Worm (Caenorhabditis elegans) whole organism, L4 larva: ENCODE measurements around the gene F28H7.7.

Source experiments
- F37D6.2 ChIP-seq: sonication (generic microtip); optimal IDR thresholded peaks from 2 replicates; lab custom pipeline; 2016; ENCODE audit warnings: mild to moderate bottlenecking, missing genetic modification characterization, missing compliant biosample characterization
- F44E2.7 ChIP-seq: fragments of 200-800 bp; sonication (Bioruptor generic); IDR thresholded peaks from 2 replicates; pipeline ENCODE4 v2.1.2; 2022; ENCODE audit warnings: missing genetic modification characterization, missing compliant biosample characterization
- R02D3.7 ChIP-seq: fragments of 150-350 bp; sonication (generic microtip); optimal IDR thresholded peaks from 3 replicates; lab custom pipeline; 2014; ENCODE audit warnings: missing biosample characterization, missing genetic modification characterization
- T26A8.4 ChIP-seq: fragments of 200-800 bp; sonication (Bioruptor generic); IDR thresholded peaks from 2 replicates; pipeline ENCODE4 v1.3.6; 2022; ENCODE audit warnings: missing genetic modification characterization, missing compliant biosample characterization
- Y5F2A.4 ChIP-seq: fragments of 200-800 bp; sonication (Bioruptor generic); optimal IDR thresholded peaks from 2 replicates; lab custom pipeline; 2018; ENCODE audit warnings: mild to moderate bottlenecking, missing genetic modification characterization, missing compliant biosample characterization
- Y75B8A.6 ChIP-seq: fragments of 200-800 bp; sonication (Bioruptor generic); IDR thresholded peaks from 2 replicates; pipeline ENCODE4 v1.3.6; 2022; ENCODE audit warnings: missing genetic modification reagents, missing genetic modification characterization, missing compliant biosample characterization
- aha-1 ChIP-seq: fragments of 150-350 bp; peaks from one replicate; lab custom pipeline; 2014; ENCODE audit warnings: missing biosample characterization, missing genetic modification characterization
- aly-2 ChIP-seq: sonication (generic microtip); optimal IDR thresholded peaks from 2 replicates; lab custom pipeline; 2018; ENCODE audit warnings: missing biosample characterization, missing genetic modification characterization
- arid-1 ChIP-seq: fragments of 200-800 bp; sonication (Bioruptor generic); conservative IDR thresholded peaks from 2 replicates; pipeline ENCODE4 v1.3.6; 2022; ENCODE audit warnings: missing genetic modification reagents, missing genetic modification characterization, missing compliant biosample characterization
- ceh-20 ChIP-seq: fragments of 200-800 bp; sonication (Bioruptor generic); IDR thresholded peaks from 2 replicates; pipeline ENCODE4 v1.3.6; 2022; ENCODE audit warnings: missing genetic modification reagents, missing genetic modification characterization, missing compliant biosample characterization
- ceh-28 ChIP-seq: fragments of 150-350 bp; optimal IDR thresholded peaks from 2 replicates; lab custom pipeline; 2014; ENCODE audit warnings: missing biosample characterization, missing genetic modification reagents, missing genetic modification characterization
- ceh-44 ChIP-seq: fragments of 200-800 bp; sonication (Bioruptor generic); IDR thresholded peaks from 2 replicates; pipeline ENCODE4 v1.3.6; 2022; ENCODE audit warnings: missing genetic modification reagents, missing genetic modification characterization, missing compliant biosample characterization
- ceh-62 ChIP-seq: sonication (generic microtip); optimal IDR thresholded peaks from 2 replicates; lab custom pipeline; 2017; ENCODE audit warnings: missing biosample characterization, missing genetic modification characterization
- ceh-82 ChIP-seq: sonication (generic microtip); optimal IDR thresholded peaks from 2 replicates; lab custom pipeline; 2017; ENCODE audit warnings: missing biosample characterization, missing genetic modification characterization
- daf-16 ChIP-seq, 3 experiments: sonication (generic microtip); optimal IDR thresholded peaks; 2 replicates each; lab custom pipeline; 2016 to 2017; ENCODE audit warnings: missing genetic modification characterization in 3 of 3, missing genetic modification reagents in 3 of 3, mild to moderate bottlenecking in 2 of 3, missing compliant biosample characterization in 2 of 3, missing biosample characterization in 1 of 3, moderate library complexity in 1 of 3
- dmd-8 ChIP-seq: fragments of 200-800 bp; sonication (Bioruptor generic); IDR thresholded peaks from 2 replicates; pipeline ENCODE4 v1.3.6; 2022; ENCODE audit warnings: missing genetic modification characterization, missing compliant biosample characterization
- dmd-9 ChIP-seq: fragments of 200-800 bp; sonication (Bioruptor generic); IDR thresholded peaks from 2 replicates; pipeline ENCODE4 v1.3.6; 2022; ENCODE audit warnings: missing genetic modification reagents, missing genetic modification characterization, missing compliant biosample characterization
- dpl-1 ChIP-seq: fragments of 150-350 bp; optimal IDR thresholded peaks from 2 replicates; lab custom pipeline; 2014; ENCODE audit warnings: missing biosample characterization, missing genetic modification reagents, missing genetic modification characterization
- duxl-1 ChIP-seq: sonication (generic microtip); optimal IDR thresholded peaks from 2 replicates; lab custom pipeline; 2016; ENCODE audit warnings: mild to moderate bottlenecking, missing genetic modification characterization, moderate library complexity, missing compliant biosample characterization; ENCODE audit not compliant: poor library complexity
- dve-1 ChIP-seq: sonication (generic microtip); optimal IDR thresholded peaks from 2 replicates; lab custom pipeline; 2017; ENCODE audit warnings: antibody characterized with exemption, mild to moderate bottlenecking, missing genetic modification characterization, missing compliant biosample characterization; ENCODE audit not compliant: insufficient read depth
- egl-27 ChIP-seq: sonication (generic microtip); optimal IDR thresholded peaks from 3 replicates; lab custom pipeline; 2017; ENCODE audit warnings: missing biosample characterization, missing genetic modification reagents, missing genetic modification characterization
- gei-8 ChIP-seq: fragments of 200-800 bp; sonication (Bioruptor generic); optimal IDR thresholded peaks from 2 replicates; lab custom pipeline; 2018; ENCODE audit warnings: mild to moderate bottlenecking, missing genetic modification characterization, missing compliant biosample characterization
- hlh-30 ChIP-seq: sonication (generic microtip); optimal IDR thresholded peaks from 2 replicates; lab custom pipeline; 2017; ENCODE audit warnings: antibody characterized with exemption, mild to moderate bottlenecking, missing genetic modification characterization, missing compliant biosample characterization; ENCODE audit not compliant: insufficient read depth
- lim-7 ChIP-seq: fragments of 200-800 bp; sonication (Bioruptor generic); IDR thresholded peaks from 2 replicates; pipeline ENCODE4 v1.3.6; 2022; ENCODE audit warnings: missing genetic modification characterization, missing compliant biosample characterization
- lin-13 ChIP-seq: fragments of 150-350 bp; optimal IDR thresholded peaks from 2 replicates; lab custom pipeline; 2014; ENCODE audit warnings: missing biosample characterization, missing genetic modification reagents, missing genetic modification characterization
- lin-38 ChIP-seq: fragments of 200-800 bp; sonication (Bioruptor generic); IDR thresholded peaks from 2 replicates; pipeline ENCODE4 v1.3.6; 2022; ENCODE audit warnings: missing genetic modification reagents, missing genetic modification characterization, missing compliant biosample characterization
- madf-5 ChIP-seq, 2 experiments: fragments of 200-800 bp; sonication (Bioruptor generic); IDR thresholded peaks; 2 replicates each; pipeline ENCODE4 v1.3.6; 2022; ENCODE audit warnings: missing compliant biosample characterization in 2 of 2, missing genetic modification characterization in 2 of 2
- mxl-2 ChIP-seq: fragments of 200-800 bp; sonication (Bioruptor generic); conservative IDR thresholded peaks from 2 replicates; pipeline ENCODE4 v1.3.6; 2022; ENCODE audit warnings: missing genetic modification reagents, missing genetic modification characterization, missing compliant biosample characterization
- mxl-3 ChIP-seq: fragments of 200-800 bp; sonication (Bioruptor generic); optimal IDR thresholded peaks from 2 replicates; lab custom pipeline; 2018; ENCODE audit warnings: mild to moderate bottlenecking, missing genetic modification characterization, missing compliant biosample characterization
- nhr-111 ChIP-seq: fragments of 200-800 bp; sonication (Bioruptor generic); optimal IDR thresholded peaks from 2 replicates; lab custom pipeline; 2018; ENCODE audit warnings: mild to moderate bottlenecking, missing genetic modification characterization, missing compliant biosample characterization
- nhr-237 ChIP-seq: sonication (generic microtip); optimal IDR thresholded peaks from 2 replicates; lab custom pipeline; 2017; ENCODE audit warnings: missing biosample characterization, missing genetic modification characterization
- nhr-25 ChIP-seq: sonication (generic microtip); optimal IDR thresholded peaks from 2 replicates; lab custom pipeline; 2017; ENCODE audit warnings: missing genetic modification characterization, mild to moderate bottlenecking, missing compliant biosample characterization, antibody characterized with exemption, moderate library complexity, borderline replicate concordance; ENCODE audit not compliant: insufficient read depth
- nhr-28 ChIP-seq: fragments of 150-350 bp; optimal IDR thresholded peaks from 2 replicates; lab custom pipeline; 2014; ENCODE audit warnings: missing biosample characterization, missing genetic modification characterization
- nhr-41 ChIP-seq: fragments of 200-800 bp; sonication (Bioruptor generic); IDR thresholded peaks from 2 replicates; pipeline ENCODE4 v1.3.6; 2022; ENCODE audit warnings: missing genetic modification reagents, missing genetic modification characterization, missing compliant biosample characterization
- nhr-42 ChIP-seq: fragments of 200-800 bp; sonication (Bioruptor generic); IDR thresholded peaks from 2 replicates; pipeline ENCODE4 v1.3.6; 2022; ENCODE audit warnings: missing genetic modification characterization, missing compliant biosample characterization
- nhr-6 ChIP-seq: fragments of 150-350 bp; optimal IDR thresholded peaks from 2 replicates; lab custom pipeline; 2014; ENCODE audit warnings: missing biosample characterization, missing genetic modification characterization
- nhr-77 ChIP-seq: fragments of 150-350 bp; optimal IDR thresholded peaks from 2 replicates; lab custom pipeline; 2014; ENCODE audit warnings: missing biosample characterization, missing genetic modification characterization
- saeg-2 ChIP-seq: fragments of 200-800 bp; sonication (Bioruptor generic); IDR thresholded peaks from 2 replicates; pipeline ENCODE4 v1.3.6; 2022; ENCODE audit warnings: missing genetic modification reagents, missing genetic modification characterization, missing compliant biosample characterization
- tag-97 ChIP-seq: fragments of 200-800 bp; sonication (Bioruptor generic); IDR thresholded peaks from 2 replicates; pipeline ENCODE4 v1.3.6; 2022; ENCODE audit warnings: missing genetic modification characterization, missing compliant biosample characterization
- tra-1 ChIP-seq: fragments of 200-800 bp; sonication (Bioruptor generic); IDR thresholded peaks from 2 replicates; pipeline ENCODE4 v1.3.6; 2022; ENCODE audit warnings: missing genetic modification reagents, missing genetic modification characterization, missing compliant biosample characterization
- vab-7 ChIP-seq: fragments of 200-800 bp; sonication (Bioruptor generic); IDR thresholded peaks from 2 replicates; pipeline ENCODE4 v1.3.6; 2022; ENCODE audit warnings: missing genetic modification reagents, missing genetic modification characterization, missing compliant biosample characterization
- zip-11 ChIP-seq: fragments of 200-800 bp; sonication (Bioruptor generic); IDR thresholded peaks from 2 replicates; pipeline ENCODE4 v1.3.6; 2022; ENCODE audit warnings: missing genetic modification characterization, missing compliant biosample characterization
- ztf-7 ChIP-seq: fragments of 150-350 bp; optimal IDR thresholded peaks from 2 replicates; lab custom pipeline; 2014; ENCODE audit warnings: missing biosample characterization, missing genetic modification characterization

The F28H7.7 gene

DNA sequence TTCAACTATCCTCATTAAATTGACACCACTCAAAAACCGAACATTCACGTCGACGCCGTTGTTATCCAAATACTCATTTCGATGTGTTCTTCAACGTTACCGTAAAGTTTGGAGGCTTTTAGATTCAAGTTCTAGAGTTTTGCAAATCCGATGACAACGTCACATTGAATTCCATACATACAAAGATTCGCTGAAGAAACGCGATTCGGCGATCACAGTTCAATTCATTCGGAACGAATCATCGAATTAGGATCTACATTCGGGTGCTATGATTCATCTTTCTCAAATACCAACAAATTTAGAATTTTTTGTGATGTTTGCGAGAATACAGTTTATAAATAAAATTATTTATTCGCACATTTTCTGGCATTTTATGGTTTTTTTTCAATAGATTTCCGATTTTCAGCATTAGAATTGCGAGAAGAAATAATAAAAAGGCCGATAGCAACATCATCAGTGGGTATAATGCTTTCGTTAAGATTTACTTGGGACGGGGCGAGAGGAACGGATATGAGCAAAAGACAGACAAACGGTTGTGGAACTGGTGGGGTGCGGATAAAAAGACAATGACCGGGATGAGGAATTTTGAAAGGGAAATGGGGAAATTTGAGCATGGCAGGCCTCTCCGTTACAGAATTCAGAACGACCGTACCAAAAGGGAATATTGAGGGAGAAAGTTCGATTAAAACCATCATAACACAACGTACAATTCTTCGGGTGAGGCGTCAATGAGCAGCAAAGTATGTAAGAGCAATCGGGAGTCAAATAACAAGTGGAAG, 41.9 kb downstream of the F28H7.7 start (continued):
- TF ChIP-seq ceh-82 (no peak), aha-1 (tag; lab: Kevin White, UChicago) (no peak), nhr-42 (GFP tag; lab: Robert Waterston, UW) (no peak; the same call in 1 of the 2 replicates), hlh-30 (tag; lab: Kevin White, UChicago) (no peak), F44E2.7 (GFP tag; lab: Robert Waterston, UW) (no peak), lim-7 (GFP tag; lab: Robert Waterston, UW) (no peak), ceh-20 (GFP tag; lab: Robert Waterston, UW) (no peak), nhr-237 (tag; lab: Kevin White, UChicago) (no peak), saeg-2 (GFP tag; lab: Robert Waterston, UW) (peak; percentile 46; the same call in 1 of the 2 replicates), mxl-2 (GFP tag; lab: Robert Waterston, UW) (no peak), Y75B8A.6 (no peak), T26A8.4 (GFP tag; lab: Robert Waterston, UW) (peak; percentile 21; the same call in 1 of the 2 replicates), nhr-25 (tag; lab: Kevin White, UChicago) (no peak), zip-11 (GFP tag; lab: Robert Waterston, UW) (0 out of 2 replicates have a peak, but pooled peaks have one; percentile 23), tag-97 (no peak), nhr-77 (tag; lab: Kevin White, UChicago) (no peak), dmd-8 (GFP tag; lab: Robert Waterston, UW) (no peak), F37D6.2 (tag; lab: Kevin White, UChicago) (peak; percentile 18), ceh-62 (tag; lab: Kevin White, UChicago) (no peak), lin-13 (GFP tag; lab: Kevin White, UChicago) (no peak), nhr-41 (GFP tag; lab: Robert Waterston, UW) (no peak), duxl-1 (tag; lab: Kevin White, UChicago) (no peak), arid-1 (GFP tag; lab: Robert Waterston, UW) (0 out of 2 replicates have a peak, but pooled peaks have one; percentile 54), ceh-44 (no peak), gei-8 (no peak), daf-16 (GFP tag; optimal IDR thresholded peaks at IDR 0.05; lab: Kevin White, UChicago) (no peak), daf-16 (tag; optimal IDR thresholded peaks at IDR 0.05; lab: Kevin White, UChicago) (no peak), nhr-111 (GFP tag; lab: Kevin White, UChicago) (no peak), dpl-1 (GFP tag; lab: Kevin White, UChicago) (no peak), tra-1 (GFP tag; lab: Robert Waterston, UW) (no peak), madf-5 (GFP tag; IDR thresholded peaks at IDR 0.05; lab: Robert Waterston, UW) (no peak), aly-2 (tag; lab: Kevin White, UChicago) (no peak), R02D3.7 (tag; lab: Kevin White, UChicago) (no peak), egl-27 (tag; lab: Kevin White, UChicago) (no peak), vab-7 (0 out of 2 replicates have a peak, but pooled peaks have one; percentile 35), ceh-28 (tag; lab: Kevin White, UChicago) (no peak), lin-38 (no peak), dmd-9 (GFP tag; lab: Robert Waterston, UW) (no peak)

DNA sequence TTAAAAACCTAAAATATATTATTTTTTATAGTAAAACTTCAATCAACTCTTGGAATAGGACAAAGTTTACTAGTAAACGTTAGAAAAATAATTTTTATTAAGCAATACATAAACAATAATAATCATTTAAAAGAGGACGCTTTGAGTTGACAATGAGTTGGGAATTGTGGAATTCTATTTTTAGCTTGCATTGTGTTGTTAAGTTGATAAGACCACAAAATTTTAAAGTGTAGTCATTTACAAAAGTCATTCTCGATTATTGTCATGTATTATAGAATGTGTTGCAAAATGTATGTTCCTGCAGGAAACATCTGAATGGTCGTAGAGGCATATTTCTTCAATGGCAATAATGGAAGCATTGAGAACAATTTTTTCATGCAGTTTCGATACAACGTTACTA, 42.9 kb downstream of the F28H7.7 start:
- TF ChIP-seq vab-7 = no peak
- no peak for TF ChIP-seq nhr-6 (tag; lab: Kevin White, UChicago)
- peak; percentile 72 for TF ChIP-seq nhr-28
- TF ChIP-seq Y5F2A.4 (GFP tag; lab: Kevin White, UChicago) = no peak
- no peak for TF ChIP-seq mxl-3
- peak; percentile 50 for TF ChIP-seq dve-1
- TF ChIP-seq ztf-7 (tag; lab: Kevin White, UChicago) = no peak
